Fruit fly (Drosophila melanogaster): Measurements from ENCODE around the gene CG1640.

Gene CG1640

dm6 chrX:13331814-13332701 is 38.3 kb upstream of the CG1640 start:
- peak; percentile 89 for TF ChIP-seq Ets98B (GFP tag; IDR thresholded peaks at IDR 0.05)
- no peak for TF ChIP-seq CG10348 (GFP tag; IDR thresholded peaks at IDR 0.05)
- peak; percentile 84 for TF ChIP-seq EcR (GFP tag; optimal IDR thresholded peaks at IDR 0.05)
- peak; percentile 74 for TF ChIP-seq CG15710 (tag; optimal IDR thresholded peaks at IDR 0.05)
- TF ChIP-seq CG8301 (tag; optimal IDR thresholded peaks at IDR 0.05): peak; percentile 88
- peak; percentile 74 for TF ChIP-seq CG34367 (tag; optimal IDR thresholded peaks at IDR 0.05)
- TF ChIP-seq Pif1A (GFP tag; optimal IDR thresholded peaks at IDR 0.05): peak; percentile 79
- TF ChIP-seq gl (tag; optimal IDR thresholded peaks at IDR 0.05): peak; percentile 73
- peak; percentile 73 for TF ChIP-seq Pif1B (GFP tag; optimal IDR thresholded peaks at IDR 0.05)
- peak; percentile 83 for TF ChIP-seq CG14655 (GFP tag; optimal IDR thresholded peaks at IDR 0.05)
- peak; percentile 86 for TF ChIP-seq CG12605 (GFP tag; IDR thresholded peaks at IDR 0.05)
- TF ChIP-seq D1 (tag; optimal IDR thresholded peaks at IDR 0.05): no peak
- TF ChIP-seq CG9948 (tag; optimal IDR thresholded peaks at IDR 0.05): peak; percentile 68
- TF ChIP-seq Snoo (tag; optimal IDR thresholded peaks at IDR 0.05): peak; percentile 81
- TF ChIP-seq CG8159 (tag; optimal IDR thresholded peaks at IDR 0.05): peak; percentile 82
- TF ChIP-seq fd96Ca (GFP tag; IDR thresholded peaks at IDR 0.05): peak; percentile 90
- no peak for TF ChIP-seq CG13204 (GFP tag; optimal IDR thresholded peaks at IDR 0.05)
- peak; percentile 55 for TF ChIP-seq rn (GFP tag; IDR thresholded peaks at IDR 0.05)
- TF ChIP-seq CG4496 (GFP tag; IDR thresholded peaks at IDR 0.05): peak; percentile 92
- TF ChIP-seq CG32121 (GFP tag; IDR thresholded peaks at IDR 0.05): peak; percentile 86
- peak; percentile 79 for TF ChIP-seq CG17806 (tag; optimal IDR thresholded peaks at IDR 0.05)

dm6 chrX:13332702-13333243 is 37.6 kb upstream of the CG1640 start:
- TF ChIP-seq CG13204 (GFP tag; optimal IDR thresholded peaks at IDR 0.05) (peak; percentile 20), Snoo (tag; optimal IDR thresholded peaks at IDR 0.05) (peak; percentile 1), EcR (GFP tag; optimal IDR thresholded peaks at IDR 0.05) (peak; percentile 14), CG12605 (GFP tag; IDR thresholded peaks at IDR 0.05) (0 out of 2 replicates have a peak, but pooled peaks have one; percentile 29), CG8301 (tag; optimal IDR thresholded peaks at IDR 0.05) (peak; percentile 62), CG10348 (GFP tag; IDR thresholded peaks at IDR 0.05) (no peak), CG8159 (tag; optimal IDR thresholded peaks at IDR 0.05) (peak; percentile 14), Pif1A (GFP tag; optimal IDR thresholded peaks at IDR 0.05) (peak; percentile 48), fd96Ca (GFP tag; IDR thresholded peaks at IDR 0.05) (0 out of 3 replicates have a peak, but pooled peaks have one; percentile 34), gl (tag; optimal IDR thresholded peaks at IDR 0.05) (no peak), Pif1B (GFP tag; optimal IDR thresholded peaks at IDR 0.05) (peak; percentile 31), CG17806 (tag; optimal IDR thresholded peaks at IDR 0.05) (no peak), Ets98B (GFP tag; IDR thresholded peaks at IDR 0.05) (no peak), CG4496 (GFP tag; IDR thresholded peaks at IDR 0.05) (no peak; the same call in 2 of the 3 replicates), CG34367 (tag; optimal IDR thresholded peaks at IDR 0.05) (peak; percentile 6), CG32121 (GFP tag; IDR thresholded peaks at IDR 0.05) (no peak), CG9948 (tag; optimal IDR thresholded peaks at IDR 0.05) (peak; percentile 63), CG14655 (GFP tag; optimal IDR thresholded peaks at IDR 0.05) (peak; percentile 77), rn (GFP tag; IDR thresholded peaks at IDR 0.05) (no peak), D1 (tag; optimal IDR thresholded peaks at IDR 0.05) (no peak), CG15710 (tag; optimal IDR thresholded peaks at IDR 0.05) (no peak)

dm6 chrX:13334434-13335146 is 35.8 kb upstream of the CG1640 start:
- TF ChIP-seq Snoo (tag; optimal IDR thresholded peaks at IDR 0.05) (no peak), CG4496 (GFP tag; IDR thresholded peaks at IDR 0.05) (peak; percentile 42; the same call in 1 of the 3 replicates)

dm6 chrX:13337454-13337853 is 33.0 kb upstream of the CG1640 start, which contains the start of gene RpS15Aa:
Gene RpS15Aa (minus strand): TSS chrX:13337705.
- TF ChIP-seq CG15710 (tag; optimal IDR thresholded peaks at IDR 0.05) (peak; percentile 25), CG14655 (GFP tag; optimal IDR thresholded peaks at IDR 0.05) (peak; percentile 20), rn (GFP tag; IDR thresholded peaks at IDR 0.05) (0 out of 2 replicates have a peak, but pooled peaks have one; percentile 17), CG8159 (tag; optimal IDR thresholded peaks at IDR 0.05) (peak; percentile 6), Ets98B (GFP tag; IDR thresholded peaks at IDR 0.05) (no peak), CG32121 (GFP tag; IDR thresholded peaks at IDR 0.05) (peak; percentile 36; the same call in 1 of the 2 replicates), CG10348 (GFP tag; IDR thresholded peaks at IDR 0.05) (no peak), Snoo (tag; optimal IDR thresholded peaks at IDR 0.05) (peak; percentile 81), D1 (tag; optimal IDR thresholded peaks at IDR 0.05) (no peak), Pif1A (GFP tag; optimal IDR thresholded peaks at IDR 0.05) (no peak), CG12605 (GFP tag; IDR thresholded peaks at IDR 0.05) (peak; percentile 66), CG4496 (GFP tag; IDR thresholded peaks at IDR 0.05) (peak; percentile 77), CG34367 (tag; optimal IDR thresholded peaks at IDR 0.05) (peak; percentile 58), CG9948 (tag; optimal IDR thresholded peaks at IDR 0.05) (no peak), CG13204 (GFP tag; optimal IDR thresholded peaks at IDR 0.05) (peak; percentile 57), fd96Ca (GFP tag; IDR thresholded peaks at IDR 0.05) (no peak), EcR (GFP tag; optimal IDR thresholded peaks at IDR 0.05) (no peak), gl (tag; optimal IDR thresholded peaks at IDR 0.05) (peak; percentile 48), Pif1B (GFP tag; optimal IDR thresholded peaks at IDR 0.05) (peak; percentile 4), CG8301 (tag; optimal IDR thresholded peaks at IDR 0.05) (no peak), CG17806 (tag; optimal IDR thresholded peaks at IDR 0.05) (no peak)
